Worm (Caenorhabditis elegans): ENCODE measurements around the gene F44E2.3.

- TF ChIP-seq nhr-11 (tag; optimal IDR thresholded peaks at IDR 0.05) (no peak), dve-1 (tag; optimal IDR thresholded peaks at IDR 0.05) (no peak), K09A11.1 (tag; optimal IDR thresholded peaks at IDR 0.05; ENCODE audit: insufficient read depth) (no peak), pha-4 (tag; optimal IDR thresholded peaks at IDR 0.05) (no peak), pax-1 (tag; optimal IDR thresholded peaks at IDR 0.05) (no peak), ceh-2 (tag; optimal IDR thresholded peaks at IDR 0.05) (no peak), elt-2 (tag; optimal IDR thresholded peaks at IDR 0.05) (peak; percentile 65), tbx-2 (tag; optimal IDR thresholded peaks at IDR 0.05) (peak; percentile 23), rnt-1 (tag; optimal IDR thresholded peaks at IDR 0.05) (no peak), ref-2 (tag; optimal IDR thresholded peaks at IDR 0.05) (no peak)
These were observed 31.8 kb downstream of the F44E2.3 start for ce11 chrIII:8797211-8797733.
